Fruit fly (Drosophila melanogaster) whole organism, embryonic: ENCODE data around the gene CG31871.

Experiments
- Abd-B ChIP-seq: fragments of 200-800 bp; sonication (Bioruptor generic); optimal IDR thresholded peaks from 2 replicates; lab custom pipeline; 2018; ENCODE audit warnings: missing biosample characterization, mild to moderate bottlenecking, missing genetic modification characterization, moderate library complexity
- CG10267 ChIP-seq: fragments of 200-800 bp; sonication (Bioruptor generic); optimal IDR thresholded peaks from 2 replicates; lab custom pipeline; 2018; ENCODE audit warnings: missing biosample characterization, mild to moderate bottlenecking, missing genetic modification characterization, moderate library complexity
- CG10366 ChIP-seq: fragments of 200-800 bp; sonication (Bioruptor generic); IDR thresholded peaks from 2 replicates; pipeline ENCODE4 v1.3.6; 2022; ENCODE audit warnings: missing biosample characterization, missing genetic modification characterization
- CG11504 ChIP-seq: fragments of 200-800 bp; sonication (Bioruptor generic); optimal IDR thresholded peaks from 3 replicates; lab custom pipeline; 2019; ENCODE audit warnings: missing biosample characterization, mild to moderate bottlenecking, missing genetic modification characterization, moderate library complexity
- CG13123 ChIP-seq: fragments of 200-800 bp; sonication (Bioruptor generic); optimal IDR thresholded peaks from 2 replicates; lab custom pipeline; 2016; ENCODE audit warnings: missing biosample characterization, missing genetic modification characterization
- CG13775 ChIP-seq: fragments of 200-800 bp; sonication (Bioruptor generic); optimal IDR thresholded peaks from 3 replicates; lab custom pipeline; 2017; ENCODE audit warnings: missing biosample characterization, mild to moderate bottlenecking, missing genetic modification characterization
- CG1647 ChIP-seq: fragments of 200-800 bp; sonication (Bioruptor generic); optimal IDR thresholded peaks from 3 replicates; lab custom pipeline; 2016; ENCODE audit warnings: missing biosample characterization, missing genetic modification characterization
- CG18262 ChIP-seq: fragments of 200-800 bp; optimal IDR thresholded peaks from 3 replicates; lab custom pipeline; 2019; ENCODE audit warnings: missing biosample characterization, mild to moderate bottlenecking, missing genetic modification characterization, moderate library complexity
- CG18764 ChIP-seq: fragments of 200-800 bp; sonication (Bioruptor generic); optimal IDR thresholded peaks from 3 replicates; lab custom pipeline; 2016; ENCODE audit warnings: missing biosample characterization, missing genetic modification characterization
- CG32767 ChIP-seq: fragments of 200-800 bp; sonication (Bioruptor generic); IDR thresholded peaks from 2 replicates; pipeline ENCODE4 v1.3.6; 2022; ENCODE audit warnings: missing biosample characterization, missing genetic modification characterization
- CG3281 ChIP-seq: fragments of 200-800 bp; sonication (Bioruptor generic); optimal IDR thresholded peaks from 3 replicates; lab custom pipeline; 2017; ENCODE audit warnings: missing biosample characterization, mild to moderate bottlenecking, missing genetic modification characterization
- CG3407 ChIP-seq: fragments of 200-800 bp; sonication (Bioruptor generic); optimal IDR thresholded peaks from 2 replicates; lab custom pipeline; 2018; ENCODE audit warnings: missing biosample characterization, mild to moderate bottlenecking, missing genetic modification characterization
- CG34422 ChIP-seq: fragments of 200-800 bp; sonication (Bioruptor generic); IDR thresholded peaks from 3 replicates; pipeline ENCODE4 v1.3.6; 2022; ENCODE audit warnings: missing biosample characterization, missing genetic modification characterization
- CG4328 ChIP-seq: fragments of 200-800 bp; sonication (Bioruptor generic); optimal IDR thresholded peaks from 3 replicates; lab custom pipeline; 2017; ENCODE audit warnings: missing biosample characterization, missing genetic modification reagents, missing genetic modification characterization
- CG4360 ChIP-seq: fragments of 200-800 bp; sonication (Bioruptor generic); IDR thresholded peaks from 2 replicates; pipeline ENCODE4 v1.3.6; 2022; ENCODE audit warnings: missing biosample characterization, missing genetic modification characterization
- CG6254 ChIP-seq: fragments of 200-800 bp; sonication (Bioruptor generic); optimal IDR thresholded peaks from 3 replicates; lab custom pipeline; 2017; ENCODE audit warnings: mild to moderate bottlenecking, missing biosample characterization, missing genetic modification reagents, missing genetic modification characterization
- CG6854 ChIP-seq: fragments of 200-800 bp; sonication (Bioruptor generic); optimal IDR thresholded peaks from 3 replicates; lab custom pipeline; 2017; ENCODE audit warnings: missing biosample characterization, mild to moderate bottlenecking, missing genetic modification characterization
- CG8388 ChIP-seq: fragments of 200-800 bp; sonication (Bioruptor generic); optimal IDR thresholded peaks from 2 replicates; lab custom pipeline; 2019; ENCODE audit warnings: missing biosample characterization, mild to moderate bottlenecking, missing genetic modification characterization, moderate library complexity
- CG8944 ChIP-seq: fragments of 200-800 bp; sonication (Bioruptor generic); optimal IDR thresholded peaks from 3 replicates; lab custom pipeline; 2016; ENCODE audit warnings: missing biosample characterization, missing genetic modification characterization
- CG9215 ChIP-seq: fragments of 200-800 bp; sonication (Bioruptor generic); IDR thresholded peaks from 2 replicates; pipeline ENCODE4 v1.3.6; 2022; ENCODE audit warnings: missing biosample characterization, missing genetic modification characterization
- Dbx ChIP-seq: fragments of 200-800 bp; sonication (Bioruptor generic); IDR thresholded peaks from 3 replicates; pipeline ENCODE4 v1.3.6; 2022; ENCODE audit warnings: missing biosample characterization, missing genetic modification characterization
- Dfd ChIP-seq, 2 experiments: fragments of >200 bp; optimal IDR thresholded peaks; 2 replicates each; lab custom pipeline; 2017; ENCODE audit warnings: missing biosample characterization in 2 of 2, missing genetic modification characterization in 2 of 2
- E2f1 ChIP-seq: fragments of 200-800 bp; sonication (Bioruptor generic); IDR thresholded peaks from 2 replicates; pipeline ENCODE4 v1.3.6; 2022; ENCODE audit warnings: missing biosample characterization, missing genetic modification characterization
- GATAe ChIP-seq: fragments of 200-800 bp; sonication (Bioruptor generic); conservative IDR thresholded peaks from 2 replicates; pipeline ENCODE4 v1.3.6; 2022; ENCODE audit warnings: missing biosample characterization, missing genetic modification characterization
- Gug ChIP-seq: fragments of 200-800 bp; sonication (Bioruptor generic); IDR thresholded peaks from 4 replicates; pipeline ENCODE4 v1.3.6; 2022; ENCODE audit warnings: missing biosample characterization, missing genetic modification characterization
- H15 ChIP-seq: fragments of 200-800 bp; sonication (Bioruptor generic); IDR thresholded peaks from 3 replicates; pipeline ENCODE4 v1.3.6; 2022; ENCODE audit warnings: missing biosample characterization, missing genetic modification characterization
- H2.0 ChIP-seq: fragments of 200-800 bp; sonication (Bioruptor generic); IDR thresholded peaks from 2 replicates; pipeline ENCODE4 v1.3.6; 2022; ENCODE audit warnings: missing biosample characterization, missing genetic modification characterization
- HLH54F ChIP-seq: fragments of 200-800 bp; sonication (Bioruptor generic); optimal IDR thresholded peaks from 3 replicates; lab custom pipeline; 2016; ENCODE audit warnings: missing biosample characterization, missing genetic modification characterization
- Usf ChIP-seq: fragments of 200-800 bp; sonication (Bioruptor generic); optimal IDR thresholded peaks from 2 replicates; lab custom pipeline; 2017; ENCODE audit warnings: missing genotype, missing biosample characterization, missing genetic modification characterization
- ap ChIP-seq: fragments of 200-800 bp; sonication (Bioruptor generic); IDR thresholded peaks from 2 replicates; pipeline ENCODE4 v1.3.6; 2022; ENCODE audit warnings: missing biosample characterization, missing genetic modification characterization
- croc ChIP-seq: fragments of 200-800 bp; sonication (Bioruptor generic); conservative IDR thresholded peaks from 3 replicates; pipeline ENCODE4 v1.3.6; 2022; ENCODE audit warnings: missing biosample characterization, missing genetic modification characterization
- crol ChIP-seq: fragments of 200-800 bp; sonication (Bioruptor generic); IDR thresholded peaks from 2 replicates; pipeline ENCODE4 v1.3.6; 2022; ENCODE audit warnings: missing biosample characterization, missing genetic modification characterization
- cwo ChIP-seq: fragments of 200-800 bp; sonication (Bioruptor generic); optimal IDR thresholded peaks from 3 replicates; lab custom pipeline; 2017; ENCODE audit warnings: missing biosample characterization, missing genetic modification characterization, mild to moderate bottlenecking, moderate library complexity, missing genetic modification reagents
- danr ChIP-seq: fragments of 200-800 bp; sonication (Bioruptor generic); IDR thresholded peaks from 2 replicates; pipeline ENCODE4 v1.3.6; 2022; ENCODE audit warnings: missing biosample characterization, missing genetic modification characterization
- dmrt11E ChIP-seq: fragments of 200-800 bp; sonication (Bioruptor generic); optimal IDR thresholded peaks from 3 replicates; lab custom pipeline; 2018; ENCODE audit warnings: missing biosample characterization, mild to moderate bottlenecking, missing genetic modification characterization, moderate library complexity
- eyg ChIP-seq: fragments of 200-800 bp; sonication (Bioruptor generic); optimal IDR thresholded peaks from 3 replicates; lab custom pipeline; 2016; ENCODE audit warnings: missing biosample characterization, missing genetic modification characterization
- fd3F ChIP-seq: fragments of 200-800 bp; sonication (Bioruptor generic); optimal IDR thresholded peaks from 2 replicates; lab custom pipeline; 2018; ENCODE audit warnings: missing biosample characterization, mild to moderate bottlenecking, missing genetic modification characterization, moderate library complexity
- hkb ChIP-seq, 2 experiments: fragments of 200-800 bp in 1 of 2; fragments of >200 bp in 1 of 2; sonication (Bioruptor generic) in 1 of 2; IDR thresholded peaks in 1 of 2; optimal IDR thresholded peaks in 1 of 2; 2 replicates each; pipeline versions ENCODE4 v1.3.6 to Lab custom; 2017 to 2022; ENCODE audit warnings: missing biosample characterization in 1 of 2, missing genetic modification characterization in 1 of 2
- jing ChIP-seq: fragments of 200-800 bp; sonication (Bioruptor generic); optimal IDR thresholded peaks from 2 replicates; lab custom pipeline; 2018; ENCODE audit warnings: missing biosample characterization, mild to moderate bottlenecking, missing genetic modification characterization
- onecut ChIP-seq: fragments of 200-800 bp; sonication (Bioruptor generic); IDR thresholded peaks from 2 replicates; pipeline ENCODE4 v1.3.6; 2022; ENCODE audit warnings: missing biosample characterization, missing genetic modification characterization
- org-1 ChIP-seq: fragments of 200-800 bp; sonication (Bioruptor generic); optimal IDR thresholded peaks from 2 replicates; lab custom pipeline; 2017; ENCODE audit warnings: missing biosample characterization, missing genetic modification characterization
- pfk ChIP-seq: fragments of 200-800 bp; sonication (Bioruptor generic); optimal IDR thresholded peaks from 2 replicates; lab custom pipeline; 2018; ENCODE audit warnings: missing biosample characterization, mild to moderate bottlenecking, missing genetic modification characterization, moderate library complexity
- salm ChIP-seq: fragments of 200-800 bp; sonication (Bioruptor generic); optimal IDR thresholded peaks from 2 replicates; lab custom pipeline; 2018; ENCODE audit warnings: missing biosample characterization, mild to moderate bottlenecking, missing genetic modification characterization
- seq ChIP-seq: fragments of 200-800 bp; sonication (Bioruptor generic); IDR thresholded peaks from 2 replicates; pipeline ENCODE4 v1.3.6; 2022; ENCODE audit warnings: missing biosample characterization, missing genetic modification characterization
- sr ChIP-seq: fragments of 200-800 bp; sonication (Bioruptor generic); IDR thresholded peaks from 3 replicates; pipeline ENCODE4 v1.3.6; 2022; ENCODE audit warnings: missing biosample characterization, missing genetic modification characterization
- tap ChIP-seq: fragments of 200-800 bp; optimal IDR thresholded peaks from 3 replicates; lab custom pipeline; 2019; ENCODE audit warnings: missing biosample characterization, mild to moderate bottlenecking, missing genetic modification characterization, moderate library complexity
- tio ChIP-seq: fragments of 200-800 bp; sonication (Bioruptor generic); optimal IDR thresholded peaks from 2 replicates; lab custom pipeline; 2017; ENCODE audit warnings: missing biosample characterization, missing genetic modification characterization, inconsistent platforms
- trem ChIP-seq: fragments of 200-800 bp; optimal IDR thresholded peaks from 3 replicates; lab custom pipeline; 2019; ENCODE audit warnings: missing biosample characterization, mild to moderate bottlenecking, missing genetic modification characterization, moderate library complexity
- zfh2 ChIP-seq: fragments of 200-800 bp; sonication (Bioruptor generic); optimal IDR thresholded peaks from 2 replicates; lab custom pipeline; 2016; ENCODE audit warnings: missing biosample characterization, missing genetic modification characterization

CG31871 gene

dm6 chr2L:10661490-10662240 lies at the start of gene CG31871 (continued):
- TF ChIP-seq CG8388 (GFP tag; lab: Kevin White, UChicago) (peak; percentile 75), cwo (peak; percentile 63), tio (GFP tag; lab: Kevin White, UChicago) (peak; percentile 39), CG6854 (GFP tag; lab: Kevin White, UChicago) (peak; percentile 25), CG10267 (peak; percentile 72), CG34422 (GFP tag; lab: Robert Waterston, UW) (peak; percentile 70; the same call in 2 of the 3 replicates), ap (peak; percentile 56), pfk (GFP tag; lab: Kevin White, UChicago) (no peak), H2.0 (GFP tag; lab: Robert Waterston, UW) (peak; percentile 62), CG9215 (peak; percentile 53), CG4328 (GFP tag; lab: Kevin White, UChicago) (no peak), CG8944 (GFP tag; lab: Kevin White, UChicago) (no peak), salm (peak; percentile 42), hkb (optimal IDR thresholded peaks at IDR 0.05; lab: Kevin White, UChicago) (no peak), hkb (GFP tag; IDR thresholded peaks at IDR 0.05; lab: Robert Waterston, UW) (peak; percentile 71), zfh2 (no peak), onecut (GFP tag; lab: Robert Waterston, UW) (peak; percentile 29; the same call in 1 of the 2 replicates), CG18262 (tag; lab: Kevin White, UChicago) (peak; percentile 86), eyg (no peak), CG6254 (peak; percentile 35), CG11504 (tag; lab: Kevin White, UChicago) (peak; percentile 90), CG3281 (GFP tag; lab: Kevin White, UChicago) (peak; percentile 56), seq (GFP tag; lab: Robert Waterston, UW) (peak; percentile 38; the same call in 1 of the 2 replicates), Gug (GFP tag; lab: Robert Waterston, UW) (no peak), CG10366 (GFP tag; lab: Robert Waterston, UW) (peak; percentile 48), fd3F (GFP tag; lab: Kevin White, UChicago) (peak; percentile 61), Usf (GFP tag; lab: Kevin White, UChicago) (peak; percentile 34), dmrt11E (peak; percentile 71), Abd-B (peak; percentile 70), GATAe (GFP tag; lab: Robert Waterston, UW) (0 out of 2 replicates have a peak, but pooled peaks have one; percentile 28), CG18764 (peak; percentile 20), org-1 (GFP tag; lab: Kevin White, UChicago) (peak; percentile 49), CG4360 (no peak), CG32767 (GFP tag; lab: Robert Waterston, UW) (peak; percentile 58; the same call in 1 of the 2 replicates), CG3407 (peak; percentile 52), Dfd (GFP tag; optimal IDR thresholded peaks at IDR 0.05; lab: Kevin White, UChicago) (no peak), CG1647 (GFP tag; lab: Kevin White, UChicago) (no peak), HLH54F (GFP tag; lab: Kevin White, UChicago) (no peak), crol (GFP tag; lab: Robert Waterston, UW) (peak; percentile 55; the same call in 1 of the 2 replicates), jing (GFP tag; lab: Kevin White, UChicago) (peak; percentile 15), croc (GFP tag; lab: Robert Waterston, UW) (peak; percentile 65), trem (tag; lab: Kevin White, UChicago) (peak; percentile 53), sr (GFP tag; lab: Robert Waterston, UW) (0 out of 3 replicates have a peak, but pooled peaks have one; percentile 11), danr (no peak), H15 (GFP tag; lab: Robert Waterston, UW) (0 out of 3 replicates have a peak, but pooled peaks have one; percentile 44), E2f1 (GFP tag; lab: Robert Waterston, UW) (peak; percentile 67), CG13123 (GFP tag; lab: Kevin White, UChicago) (peak; percentile 27), tap (tag; lab: Kevin White, UChicago) (peak; percentile 75), Dbx (GFP tag; lab: Robert Waterston, UW) (peak; percentile 55; the same call in 1 of the 3 replicates), CG13775 (GFP tag; lab: Kevin White, UChicago) (peak; percentile 57)
